Worm (Caenorhabditis elegans): ENCODE data around the gene M162.7.

DNA sequence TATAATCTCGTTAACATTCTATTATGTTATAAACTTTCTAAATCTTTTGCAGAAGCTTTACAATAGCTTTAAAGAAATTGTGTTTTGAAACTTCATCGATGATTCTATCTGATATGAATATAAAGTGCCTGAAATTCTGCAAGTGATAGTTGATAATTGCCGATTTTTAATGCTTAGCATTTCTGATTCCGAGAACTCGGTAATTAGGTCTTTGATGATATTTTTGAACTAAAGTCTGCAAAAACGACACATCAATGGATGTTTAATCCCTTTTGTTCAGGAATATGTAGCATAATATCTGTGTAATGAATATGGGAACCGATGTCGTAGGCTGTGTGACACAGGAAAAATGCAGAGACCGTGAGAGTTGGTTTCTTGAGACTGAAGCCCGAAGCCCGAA is 8.0 kb upstream of the M162.7 start:
- TF ChIP-seq tab-1 (GFP tag; IDR thresholded peaks at IDR 0.05) (no peak), med-1 (GFP tag; optimal IDR thresholded peaks at IDR 0.05; ENCODE audit: insufficient read depth) (no peak), ztf-29 (GFP tag; IDR thresholded peaks at IDR 0.05) (no peak), cog-1 (tag; optimal IDR thresholded peaks at IDR 0.05) (no peak), klf-2 (GFP tag; conservative IDR thresholded peaks at IDR 0.05) (no peak), ref-1 (GFP tag; conservative IDR thresholded peaks at IDR 0.05) (no peak), T22C8.4 (GFP tag; IDR thresholded peaks at IDR 0.05) (no peak)

Measured in whole organism, midembryonic.